Fruit fly (Drosophila melanogaster) whole organism, wandering third instar larva: Measurements from ENCODE around the gene wake.

Source experiments
- Abd-B ChIP-seq: fragments of >200 bp; optimal IDR thresholded peaks from 2 replicates; lab custom pipeline; 2017; ENCODE audit warnings: missing biosample characterization, missing genetic modification characterization
- CG9705 ChIP-seq: fragments of 200-800 bp; sonication (Bioruptor generic); optimal IDR thresholded peaks from 2 replicates; lab custom pipeline; 2018; ENCODE audit warnings: missing biosample characterization, mild to moderate bottlenecking, missing genetic modification characterization
- CrebA ChIP-seq: fragments of 200-800 bp; sonication (Bioruptor generic); optimal IDR thresholded peaks from 2 replicates; lab custom pipeline; 2016; ENCODE audit warnings: missing biosample characterization, mild to moderate bottlenecking, missing genetic modification characterization, borderline replicate concordance
- Dif ChIP-seq: fragments of 200-275, 200-300 bp; sonication (Bioruptor generic); optimal IDR thresholded peaks from 2 replicates; lab custom pipeline; 2018; ENCODE audit warnings: missing biosample characterization, missing genetic modification characterization; ENCODE audit not compliant: partially characterized antibody
- HLH106 ChIP-seq: fragments of 200-800 bp; optimal IDR thresholded peaks from 3 replicates; lab custom pipeline; 2019; ENCODE audit warnings: missing biosample characterization, mild to moderate bottlenecking, missing genetic modification characterization, moderate library complexity
- Hnf4 ChIP-seq: fragments of 200-800 bp; sonication (Bioruptor generic); optimal IDR thresholded peaks from 2 replicates; lab custom pipeline; 2016; ENCODE audit warnings: missing biosample characterization, mild to moderate bottlenecking, missing genetic modification characterization
- Hr83 ChIP-seq: fragments of 200-300 bp; sonication (Bioruptor generic); optimal IDR thresholded peaks from 2 replicates; lab custom pipeline; 2016; ENCODE audit warnings: missing biosample characterization, mild to moderate bottlenecking, missing genetic modification characterization, moderate library complexity; ENCODE audit not compliant: poor library complexity, severe bottlenecking
- Jra ChIP-seq: sonication (Bioruptor generic); optimal IDR thresholded peaks from 2 replicates; lab custom pipeline; 2016; ENCODE audit warnings: missing biosample characterization, missing genetic modification characterization
- Mio ChIP-seq: sonication (Bioruptor generic); optimal IDR thresholded peaks from 2 replicates; lab custom pipeline; 2016; ENCODE audit warnings: missing biosample characterization, missing genetic modification characterization
- N ChIP-seq: fragments of >200 bp; optimal IDR thresholded peaks from 2 replicates; lab custom pipeline; 2018; ENCODE audit warnings: missing biosample characterization, missing external identifiers, missing genetic modification characterization
- OdsH ChIP-seq: fragments of 200-800 bp; sonication (Bioruptor generic); optimal IDR thresholded peaks from 2 replicates; lab custom pipeline; 2016; ENCODE audit warnings: missing biosample characterization, mild to moderate bottlenecking, missing genetic modification characterization
- Rel ChIP-seq, 2 experiments: fragments of 200-800 bp; sonication (Bioruptor generic) in 1 of 2; optimal IDR thresholded peaks; 2 replicates in 1 of 2; 3 replicates in 1 of 2; lab custom pipeline; 2016 to 2019; ENCODE audit warnings: mild to moderate bottlenecking in 2 of 2, missing biosample characterization in 2 of 2, missing genetic modification characterization in 2 of 2, moderate library complexity in 1 of 2
- Sp1 ChIP-seq: fragments of 200-800 bp; sonication (Bioruptor generic); optimal IDR thresholded peaks from 3 replicates; lab custom pipeline; 2019; ENCODE audit warnings: missing biosample characterization, mild to moderate bottlenecking, missing genetic modification characterization, moderate library complexity
- br ChIP-seq: fragments of 200-800 bp; sonication (Bioruptor generic); optimal IDR thresholded peaks from 2 replicates; lab custom pipeline; 2016; ENCODE audit warnings: missing biosample characterization, missing genetic modification characterization
- brk ChIP-seq: fragments of 200-800 bp; sonication (Bioruptor generic); optimal IDR thresholded peaks from 2 replicates; lab custom pipeline; 2016; ENCODE audit warnings: missing biosample characterization, mild to moderate bottlenecking, missing genetic modification characterization
- dl ChIP-seq, 2 experiments: fragments of 175-275, 200-275 bp in 1 of 2; fragments of 200-275 bp in 1 of 2; sonication (Bioruptor generic); optimal IDR thresholded peaks; lab custom pipeline; 2018; ENCODE audit warnings: mild to moderate bottlenecking in 2 of 2, missing biosample characterization in 2 of 2, missing genetic modification characterization in 2 of 2, moderate library complexity in 2 of 2; ENCODE audit not compliant: partially characterized antibody in 2 of 2, insufficient read depth in 1 of 2
- dsf ChIP-seq: sonication (Bioruptor generic); optimal IDR thresholded peaks from 2 replicates; lab custom pipeline; 2016; ENCODE audit warnings: missing biosample characterization, missing genetic modification characterization, borderline replicate concordance
- foxo ChIP-seq, 2 experiments: fragments of 200-800 bp; sonication (Bioruptor generic); optimal IDR thresholded peaks; 2 replicates in 1 of 2; 3 replicates in 1 of 2; lab custom pipeline; 2016 to 2017; ENCODE audit warnings: missing biosample characterization in 2 of 2, missing genetic modification characterization in 2 of 2
- fru ChIP-seq: fragments of 200-800 bp; sonication (Bioruptor generic); optimal IDR thresholded peaks from 3 replicates; lab custom pipeline; 2016; ENCODE audit warnings: missing biosample characterization, mild to moderate bottlenecking, missing genetic modification characterization
- h ChIP-seq: fragments of 200-800 bp; sonication (Bioruptor generic); optimal IDR thresholded peaks from 3 replicates; lab custom pipeline; 2016; ENCODE audit warnings: missing biosample characterization, mild to moderate bottlenecking, missing genetic modification characterization
- jim ChIP-seq: fragments of 175-275, 200-325 bp; sonication (Bioruptor generic); optimal IDR thresholded peaks from 2 replicates; lab custom pipeline; 2016; ENCODE audit warnings: missing biosample characterization, mild to moderate bottlenecking, missing genetic modification characterization
- psq ChIP-seq: fragments of 200-800 bp; sonication (Bioruptor generic); optimal IDR thresholded peaks from 3 replicates; lab custom pipeline; 2017; ENCODE audit warnings: missing biosample characterization, mild to moderate bottlenecking, missing genetic modification characterization, moderate library complexity
- rgr ChIP-seq: fragments of 200-800 bp; sonication (Bioruptor generic); optimal IDR thresholded peaks from 3 replicates; lab custom pipeline; 2016; ENCODE audit warnings: missing biosample characterization, mild to moderate bottlenecking, missing genetic modification characterization
- sage ChIP-seq: fragments of 200-800 bp; sonication (Bioruptor generic); optimal IDR thresholded peaks from 2 replicates; lab custom pipeline; 2016; ENCODE audit warnings: missing biosample characterization, mild to moderate bottlenecking, missing genetic modification characterization
- sv ChIP-seq: fragments of 200-800 bp; sonication (Bioruptor generic); optimal IDR thresholded peaks from 3 replicates; lab custom pipeline; 2016; ENCODE audit warnings: missing biosample characterization, missing genetic modification characterization
- tai ChIP-seq: sonication (Bioruptor generic); optimal IDR thresholded peaks from 2 replicates; lab custom pipeline; 2016; ENCODE audit warnings: missing biosample characterization, missing genetic modification characterization
- usp ChIP-seq: fragments of >200 bp; optimal IDR thresholded peaks from 2 replicates; lab custom pipeline; 2017; ENCODE audit warnings: missing biosample characterization, missing genetic modification characterization

Gene wake

DNA sequence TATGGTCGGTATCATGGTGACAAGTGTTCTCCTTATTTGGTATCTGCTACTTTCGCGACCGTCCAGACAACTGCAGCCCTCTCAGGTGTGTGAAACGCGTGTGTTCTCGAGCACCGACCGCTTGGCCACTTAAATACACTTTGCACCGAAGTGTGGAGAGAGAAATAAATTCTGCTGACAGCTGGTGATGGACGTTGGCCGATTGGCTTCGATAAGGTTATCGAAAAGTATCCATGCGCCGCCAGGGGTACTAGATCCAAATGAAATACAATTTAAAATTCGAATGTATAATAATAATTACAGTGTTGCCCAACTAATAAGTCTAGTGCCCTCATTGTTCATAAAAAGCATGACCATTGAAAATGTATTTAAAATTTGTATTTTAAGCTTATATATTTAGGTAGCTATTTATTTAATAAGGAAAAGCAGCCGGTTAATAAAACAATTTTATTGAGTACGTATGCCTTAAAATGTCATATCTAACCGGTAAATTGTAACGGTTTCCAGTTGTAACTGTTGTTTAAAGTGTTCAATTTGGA, 46.8 kb downstream of the wake start, which contains the start of the genes Gclm and CG17625 (continued):
- TF ChIP-seq jim (GFP tag; lab: Kevin White, UChicago) = no peak

DNA sequence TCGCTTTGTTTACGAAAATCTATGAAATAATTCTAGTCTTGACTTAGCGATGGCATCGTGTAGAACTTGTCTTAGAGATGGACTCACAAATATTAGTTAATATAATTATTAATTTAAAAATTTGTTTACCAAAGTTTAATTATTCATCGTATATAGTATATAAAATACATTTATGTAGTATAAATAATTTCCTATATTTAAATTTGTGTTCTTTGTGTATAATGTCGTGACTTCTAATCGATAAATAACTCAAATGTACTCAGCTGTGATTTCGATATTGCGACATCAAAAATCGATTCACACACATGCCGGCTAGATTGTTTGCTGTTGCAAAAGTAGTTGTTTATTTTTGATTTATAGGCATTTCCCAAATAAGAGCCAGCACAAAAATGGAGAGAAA, 50.7 kb downstream of the wake start, which contains the start of the genes wfs1 and Nup133:
Gene wfs1 (minus strand): TSS at position 70 of the 400 bp plus-strand sequence.
Gene Nup133 (plus strand): TSS at position 297 of the 400 bp plus-strand sequence.
- TF ChIP-seq Rel (GFP tag; optimal IDR thresholded peaks at IDR 0.05; lab: Kevin White, UChicago) = no peak
- TF ChIP-seq Rel (tag; optimal IDR thresholded peaks at IDR 0.05; lab: Kevin White, UChicago) = peak; percentile 53
- TF ChIP-seq foxo (GFP tag; optimal IDR thresholded peaks at IDR 0.05; lab: Kevin White, UChicago) = peak in 1 of 2 experiments; percentile 76
- TF ChIP-seq CG9705 (GFP tag; lab: Kevin White, UChicago) = peak; percentile 62
- TF ChIP-seq rgr (GFP tag; lab: Kevin White, UChicago) = peak; percentile 76
- peak; percentile 63 for TF ChIP-seq OdsH (GFP tag; lab: Kevin White, UChicago)
- TF ChIP-seq HLH106 = peak; percentile 89
- peak; percentile 67 for TF ChIP-seq psq (GFP tag; lab: Kevin White, UChicago)
- no peak for TF ChIP-seq dsf (GFP tag; lab: Kevin White, UChicago)
- TF ChIP-seq usp = no peak
- TF ChIP-seq sv (GFP tag; lab: Kevin White, UChicago) = peak; percentile 52
- peak; percentile 79 for TF ChIP-seq Sp1 (GFP tag; lab: Kevin White, UChicago)

DNA sequence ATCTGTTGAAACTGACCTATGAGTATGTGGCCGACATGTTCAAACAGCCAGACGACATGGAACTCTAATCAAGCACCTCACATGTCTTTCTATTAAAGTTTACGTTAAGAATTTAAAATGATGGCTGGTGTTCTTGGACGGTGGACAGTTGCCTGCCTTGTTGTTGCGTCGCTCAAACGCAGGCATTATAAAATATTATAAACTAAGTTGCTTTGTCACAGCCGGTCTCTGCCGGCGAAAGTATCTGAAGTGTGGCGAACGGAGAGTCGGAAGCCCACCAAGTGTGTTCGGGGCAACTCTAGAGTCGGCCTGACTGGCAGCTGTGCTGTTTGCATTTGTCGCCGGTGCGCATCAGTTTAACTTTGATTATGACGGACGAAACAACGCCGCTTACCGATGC, 55.1 kb downstream of the wake start, which contains the start of gene cd:
Gene cd (plus strand): TSS at position 301 of the 400 bp plus-strand sequence.
- TF ChIP-seq psq (GFP tag; lab: Kevin White, UChicago) (no peak), dl (GFP tag; optimal IDR thresholded peaks at IDR 0.05; lab: Kevin White, UChicago; ENCODE audit: insufficient read depth in 1 of 2, partially characterized antibody in 2 of 2) (no peak), sv (GFP tag; lab: Kevin White, UChicago) (no peak), CrebA (GFP tag; lab: Kevin White, UChicago) (no peak), OdsH (GFP tag; lab: Kevin White, UChicago) (no peak), Hr83 (GFP tag; lab: Kevin White, UChicago) (no peak), dsf (GFP tag; lab: Kevin White, UChicago) (no peak), Sp1 (GFP tag; lab: Kevin White, UChicago) (no peak), Rel (GFP tag; optimal IDR thresholded peaks at IDR 0.05; lab: Kevin White, UChicago) (no peak), Rel (tag; optimal IDR thresholded peaks at IDR 0.05; lab: Kevin White, UChicago) (no peak), fru (GFP tag; lab: Kevin White, UChicago) (no peak), tai (GFP tag; lab: Kevin White, UChicago) (no peak), foxo (GFP tag; optimal IDR thresholded peaks at IDR 0.05; lab: Kevin White, UChicago) (no peak), br (no peak)

dm6 chr3R:22698208-22698607, 58.6 kb downstream of the wake start, which contains the start of gene Cyp6d4:
Gene Cyp6d4, plus strand, starts transcription at chr3R:22698319.
- TF ChIP-seq Dif (GFP tag; lab: Kevin White, UChicago) (peak; percentile 25), fru (GFP tag; lab: Kevin White, UChicago) (peak; percentile 65), Hnf4 (GFP tag; lab: Kevin White, UChicago) (no peak)

DNA sequence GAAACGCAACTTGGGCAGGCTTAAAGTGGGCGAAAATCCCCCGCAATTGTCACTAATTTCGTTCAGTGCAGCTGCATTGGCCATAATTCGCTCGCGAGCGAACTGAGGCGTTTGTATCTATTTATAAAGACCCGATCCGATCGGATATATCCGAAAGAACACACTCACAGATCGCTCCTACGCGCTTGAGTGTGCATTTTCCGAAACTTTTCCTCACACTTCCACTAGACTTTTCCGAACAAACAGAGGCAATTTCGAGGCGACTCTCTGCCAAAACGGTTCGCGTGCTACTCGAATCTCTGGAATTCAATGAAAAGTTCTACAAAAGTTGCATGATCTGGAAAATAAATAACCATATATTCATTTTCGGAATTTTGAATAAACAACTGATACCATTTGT, 62.2 kb downstream of the wake start, which contains the start of the genes CG6972 and CCAP:
Gene CG6972 (plus strand): TSS at position 215 of the 400 bp plus-strand sequence.
Gene CCAP (minus strand): TSS at position 292 of the 400 bp plus-strand sequence.
- TF ChIP-seq Mio (GFP tag; lab: Kevin White, UChicago) (no peak), N (GFP tag; lab: Kevin White, UChicago) (no peak), h (GFP tag; lab: Kevin White, UChicago) (no peak), fru (GFP tag; lab: Kevin White, UChicago) (no peak), HLH106 (no peak), brk (no peak), psq (GFP tag; lab: Kevin White, UChicago) (no peak), CG9705 (GFP tag; lab: Kevin White, UChicago) (no peak), foxo (GFP tag; optimal IDR thresholded peaks at IDR 0.05; lab: Kevin White, UChicago) (no peak), Abd-B (GFP tag; lab: Kevin White, UChicago) (no peak), OdsH (GFP tag; lab: Kevin White, UChicago) (no peak), br (no peak), Jra (no peak), CrebA (GFP tag; lab: Kevin White, UChicago) (no peak), jim (GFP tag; lab: Kevin White, UChicago) (no peak), tai (GFP tag; lab: Kevin White, UChicago) (no peak), sage (GFP tag; lab: Kevin White, UChicago) (no peak)
